Worm (Caenorhabditis elegans): ENCODE results near the gene srj-53.

Gene srj-53

ce11 chrV:667459-667858, 27.1 kb downstream of the srj-53 start, which contains the start of gene nhr-180 (continued):
- TF ChIP-seq Y105C5A.15 (GFP tag; IDR thresholded peaks at IDR 0.05), result no peak

ce11 chrV:664337-664847, 30.1 kb downstream of the srj-53 start, which contains the start of the genes F31F4.11 and srh-266:
F31F4.11 (minus strand) TSS chrV:664437.
srh-266 (plus strand) TSS chrV:664797.
- TF ChIP-seq unc-62 (GFP tag; optimal IDR thresholded peaks at IDR 0.05 in 1 of 2), result no peak
- no peak for TF ChIP-seq unc-62 (tag; optimal IDR thresholded peaks at IDR 0.05)
- no peak for TF ChIP-seq zip-11 (GFP tag; IDR thresholded peaks at IDR 0.05)
- no peak for TF ChIP-seq F44E2.7 (GFP tag; IDR thresholded peaks at IDR 0.05)
- no peak for TF ChIP-seq Y105C5A.15 (GFP tag; IDR thresholded peaks at IDR 0.05)
- TF ChIP-seq nhr-6 (tag; optimal IDR thresholded peaks at IDR 0.05), result no peak
- TF ChIP-seq D1046.2 (GFP tag; IDR thresholded peaks at IDR 0.05), result no peak
- TF ChIP-seq F37D6.2 (tag; optimal IDR thresholded peaks at IDR 0.05), result no peak
- no peak for TF ChIP-seq nhr-77 (tag; optimal IDR thresholded peaks at IDR 0.05)
- no peak for TF ChIP-seq mdt-29 (GFP tag; IDR thresholded peaks at IDR 0.05)
- no peak for TF ChIP-seq mdl-1 (tag; optimal IDR thresholded peaks at IDR 0.05)
- no peak for TF ChIP-seq saeg-2 (GFP tag; IDR thresholded peaks at IDR 0.05)
- TF ChIP-seq zfp-2 (tag; optimal IDR thresholded peaks at IDR 0.05), result no peak
- TF ChIP-seq lsy-2 (tag; optimal IDR thresholded peaks at IDR 0.05), result no peak
- no peak for TF ChIP-seq spr-3 (GFP tag; optimal IDR thresholded peaks at IDR 0.05)

- TF ChIP-seq lin-29 (GFP tag; IDR thresholded peaks at IDR 0.05), result no peak
- TF ChIP-seq D1046.2 (GFP tag; IDR thresholded peaks at IDR 0.05), result no peak
- no peak for TF ChIP-seq hif-1 (tag; optimal IDR thresholded peaks at IDR 0.05)
- TF ChIP-seq rbr-2 (tag; optimal IDR thresholded peaks at IDR 0.05), result no peak
- TF ChIP-seq mdl-1 (tag; optimal IDR thresholded peaks at IDR 0.05), result no peak
Observed at ce11 chrV:660210-660609, 34.3 kb downstream of the srj-53 start, which contains the start of gene F31F4.17. F31F4.17 (minus strand) TSS chrV:660310.

- TF ChIP-seq lim-7 (GFP tag; IDR thresholded peaks at IDR 0.05), result peak; percentile 59; the same call in 1 of the 2 replicates
Observed at ce11 chrV:658140-658539, 36.4 kb downstream of the srj-53 start.

- TF ChIP-seq arid-1 (GFP tag; conservative IDR thresholded peaks at IDR 0.05) (no peak), php-3 (GFP tag; IDR thresholded peaks at IDR 0.05) (no peak), unc-130 (GFP tag; optimal IDR thresholded peaks at IDR 0.05) (no peak), ces-1 (GFP tag; optimal IDR thresholded peaks at IDR 0.05) (no peak), zfp-2 (tag; optimal IDR thresholded peaks at IDR 0.05) (no peak), ceh-32 (tag; optimal IDR thresholded peaks at IDR 0.05; ENCODE audit: poor library complexity) (no peak)
Observed at ce11 chrV:657678-658077, 36.8 kb downstream of the srj-53 start, which contains the start of gene srh-246. srh-246 (minus strand) TSS chrV:657778.

ce11 chrV:655823-656222, 38.7 kb downstream of the srj-53 start, which contains the start of gene srh-245:
srh-245 (minus strand) TSS chrV:655923.
- TF ChIP-seq duxl-1 (tag; optimal IDR thresholded peaks at IDR 0.05; ENCODE audit: poor library complexity), result no peak
- TF ChIP-seq daf-8 (GFP tag; IDR thresholded peaks at IDR 0.05), result no peak
- no peak for TF ChIP-seq fos-1 (tag; optimal IDR thresholded peaks at IDR 0.05)
- no peak for TF ChIP-seq ZK546.5 (tag; optimal IDR thresholded peaks at IDR 0.05)
- no peak for TF ChIP-seq Y75B8A.6 (GFP tag; IDR thresholded peaks at IDR 0.05)
- no peak for TF ChIP-seq unc-39 (tag; optimal IDR thresholded peaks at IDR 0.05)
- no peak for TF ChIP-seq aly-2 (tag; optimal IDR thresholded peaks at IDR 0.05)
- no peak for TF ChIP-seq hif-1 (tag; optimal IDR thresholded peaks at IDR 0.05)
- no peak for TF ChIP-seq snpc-4 (tag; optimal IDR thresholded peaks at IDR 0.05)

All from whole organism, L4 larva.